Worm (Caenorhabditis elegans) whole organism, early embryonic: ENCODE measurements around the gene K06H6.2.

Source experiments
- B0310.2 ChIP-seq: sonication (generic microtip); optimal IDR thresholded peaks from 2 replicates; lab custom pipeline; 2016; ENCODE audit warnings: mild to moderate bottlenecking, missing genetic modification characterization, missing compliant biosample characterization
- aly-1 ChIP-seq: sonication (generic microtip); optimal IDR thresholded peaks from 2 replicates; lab custom pipeline; 2016; ENCODE audit warnings: missing genetic modification characterization, missing compliant biosample characterization
- ama-1 ChIP-seq: fragments of 150-350 bp; optimal IDR thresholded peaks from 2 replicates; lab custom pipeline; 2014
- ceh-13 ChIP-seq: fragments of 200-800 bp; sonication (Bioruptor generic); optimal IDR thresholded peaks from 2 replicates; lab custom pipeline; 2018; ENCODE audit warnings: mild to moderate bottlenecking, missing genetic modification characterization, missing compliant biosample characterization
- ceh-36 ChIP-seq: sonication (generic microtip); optimal IDR thresholded peaks from 2 replicates; lab custom pipeline; 2016; ENCODE audit warnings: missing genetic modification characterization, inconsistent platforms, missing compliant biosample characterization
- hmg-4 ChIP-seq: fragments of 200-800 bp; sonication (Bioruptor generic); optimal IDR thresholded peaks from 2 replicates; lab custom pipeline; 2018; ENCODE audit warnings: mild to moderate bottlenecking, missing genetic modification characterization, missing compliant biosample characterization

ce11 chrV:585472-585871, at the start of gene K06H6.2:
- TF ChIP-seq hmg-4 (GFP tag; lab: Kevin White, UChicago), result no peak
- TF ChIP-seq ama-1 (lab: Kevin White, UChicago), result no peak
- no peak for TF ChIP-seq ceh-36 (tag; lab: Kevin White, UChicago)
- TF ChIP-seq ceh-13 (GFP tag; lab: Kevin White, UChicago), result no peak
- no peak for TF ChIP-seq aly-1 (tag; lab: Kevin White, UChicago)
- no peak for TF ChIP-seq B0310.2 (tag; lab: Kevin White, UChicago)
